Fruit fly (Drosophila melanogaster): Measurements from ENCODE around the gene ghi.

The ghi gene

dm6 chr3L:9467763-9468206 is 16.1 kb downstream of the ghi start (continued):
- TF ChIP-seq br (GFP tag; optimal IDR thresholded peaks at IDR 0.05): no peak
- TF ChIP-seq rgr (GFP tag; optimal IDR thresholded peaks at IDR 0.05): no peak
- TF ChIP-seq Myc (optimal IDR thresholded peaks at IDR 0.05): no peak
- TF ChIP-seq h (GFP tag; optimal IDR thresholded peaks at IDR 0.05): peak; percentile 28
- TF ChIP-seq CG32264 (GFP tag; optimal IDR thresholded peaks at IDR 0.05): no peak
- TF ChIP-seq dmrt93B (GFP tag; optimal IDR thresholded peaks at IDR 0.05): no peak
- peak; percentile 60 for TF ChIP-seq psq (GFP tag; optimal IDR thresholded peaks at IDR 0.05)
- TF ChIP-seq Sp1 (GFP tag; optimal IDR thresholded peaks at IDR 0.05): peak; percentile 58

dm6 chr3L:9468261-9468890 is 16.7 kb downstream of the ghi start:
- peak; percentile 18 for TF ChIP-seq OdsH (GFP tag; optimal IDR thresholded peaks at IDR 0.05)
- peak; percentile 27 for TF ChIP-seq psq (GFP tag; optimal IDR thresholded peaks at IDR 0.05)
- peak; percentile 30 for TF ChIP-seq ey (GFP tag; optimal IDR thresholded peaks at IDR 0.05)
- peak in 1 of 2 experiments; percentile 6 for TF ChIP-seq foxo (GFP tag; optimal IDR thresholded peaks at IDR 0.05)
- TF ChIP-seq Hr83 (GFP tag; optimal IDR thresholded peaks at IDR 0.05; ENCODE audit: poor library complexity, severe bottlenecking): no peak

- TF ChIP-seq CG9705 (GFP tag; optimal IDR thresholded peaks at IDR 0.05) (no peak), Myc (optimal IDR thresholded peaks at IDR 0.05) (no peak), brk (GFP tag; optimal IDR thresholded peaks at IDR 0.05) (no peak), ey (GFP tag; optimal IDR thresholded peaks at IDR 0.05) (no peak), Dfd (GFP tag; optimal IDR thresholded peaks at IDR 0.05) (no peak), Sp1 (GFP tag; optimal IDR thresholded peaks at IDR 0.05) (no peak), rgr (GFP tag; optimal IDR thresholded peaks at IDR 0.05) (no peak), woc (GFP tag; optimal IDR thresholded peaks at IDR 0.05) (no peak), GATAd (GFP tag; optimal IDR thresholded peaks at IDR 0.05) (no peak), jim (GFP tag; optimal IDR thresholded peaks at IDR 0.05) (no peak), OdsH (GFP tag; optimal IDR thresholded peaks at IDR 0.05) (no peak), h (GFP tag; optimal IDR thresholded peaks at IDR 0.05) (no peak), Hr78 (GFP tag; optimal IDR thresholded peaks at IDR 0.05) (no peak), CG32264 (GFP tag; optimal IDR thresholded peaks at IDR 0.05) (no peak), Rel (GFP tag; optimal IDR thresholded peaks at IDR 0.05) (no peak), Rel (tag; optimal IDR thresholded peaks at IDR 0.05) (no peak), Vsx2 (GFP tag; optimal IDR thresholded peaks at IDR 0.05; ENCODE audit: partially characterized antibody) (no peak)
Measured at dm6 chr3L:9469079-9469478, 17.4 kb downstream of the ghi start.

- TF ChIP-seq Sp1 (GFP tag; optimal IDR thresholded peaks at IDR 0.05) (no peak), Jra (GFP tag; optimal IDR thresholded peaks at IDR 0.05) (no peak), Dfd (GFP tag; optimal IDR thresholded peaks at IDR 0.05) (peak; percentile 92)
Measured at dm6 chr3L:9471151-9471903, 19.7 kb downstream of the ghi start.

DNA sequence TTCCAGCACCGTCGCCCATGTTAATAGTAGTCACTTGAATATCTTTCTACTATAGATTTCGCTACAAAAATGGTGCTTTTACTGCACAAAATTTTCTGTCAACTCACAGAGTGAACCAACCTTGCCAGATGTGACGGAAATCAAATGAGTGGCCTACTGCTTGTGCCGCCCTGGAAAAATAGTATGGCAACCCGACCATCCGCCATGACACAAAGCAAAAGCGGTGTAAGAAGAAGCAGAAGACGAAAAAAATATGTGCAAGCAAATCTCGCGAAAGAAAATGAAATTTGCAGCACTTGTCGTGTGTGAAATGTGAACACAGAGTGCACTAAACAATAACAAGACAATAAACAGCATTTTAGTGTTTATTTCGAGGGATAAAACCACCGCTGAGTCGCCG is 25.2 kb downstream of the ghi start, which contains the start of the genes Uch-L5 and Jarid2:
Gene Uch-L5, minus strand, starts transcription at position 137 of the 400 bp plus-strand sequence.
Gene Jarid2, plus strand, starts transcription at position 210 of the 400 bp plus-strand sequence.
- no peak for TF ChIP-seq pan (optimal IDR thresholded peaks at IDR 0.05)
- no peak for TF ChIP-seq Abd-B (GFP tag; optimal IDR thresholded peaks at IDR 0.05)
- peak; percentile 68 for TF ChIP-seq rgr (GFP tag; optimal IDR thresholded peaks at IDR 0.05)
- TF ChIP-seq GATAd (GFP tag; optimal IDR thresholded peaks at IDR 0.05): no peak
- no peak for TF ChIP-seq br (GFP tag; optimal IDR thresholded peaks at IDR 0.05)
- no peak for TF ChIP-seq Hnf4 (GFP tag; optimal IDR thresholded peaks at IDR 0.05)
- no peak for TF ChIP-seq Hr78 (GFP tag; optimal IDR thresholded peaks at IDR 0.05)
- peak; percentile 49 for TF ChIP-seq fru (GFP tag; optimal IDR thresholded peaks at IDR 0.05)
- TF ChIP-seq N (GFP tag; optimal IDR thresholded peaks at IDR 0.05): no peak
- peak; percentile 35 for TF ChIP-seq OdsH (GFP tag; optimal IDR thresholded peaks at IDR 0.05)
- no peak for TF ChIP-seq Jra (GFP tag; optimal IDR thresholded peaks at IDR 0.05)
- TF ChIP-seq dl (GFP tag; optimal IDR thresholded peaks at IDR 0.05; ENCODE audit: insufficient read depth in 1 of 2, partially characterized antibody in 2 of 2): no peak
- peak; percentile 47 for TF ChIP-seq ey (GFP tag; optimal IDR thresholded peaks at IDR 0.05)
- peak; percentile 37 for TF ChIP-seq CG9705 (GFP tag; optimal IDR thresholded peaks at IDR 0.05)
- no peak for TF ChIP-seq Rel (GFP tag; optimal IDR thresholded peaks at IDR 0.05)
- TF ChIP-seq Rel (tag; optimal IDR thresholded peaks at IDR 0.05): peak; percentile 51
- TF ChIP-seq jim (GFP tag; optimal IDR thresholded peaks at IDR 0.05): no peak
- TF ChIP-seq Vsx2 (GFP tag; optimal IDR thresholded peaks at IDR 0.05; ENCODE audit: partially characterized antibody): no peak
- peak in 1 of 2 experiments; percentile 78 for TF ChIP-seq foxo (GFP tag; optimal IDR thresholded peaks at IDR 0.05)
- TF ChIP-seq Dif (GFP tag; optimal IDR thresholded peaks at IDR 0.05; ENCODE audit: partially characterized antibody): no peak
- TF ChIP-seq usp (GFP tag; optimal IDR thresholded peaks at IDR 0.05): no peak
- TF ChIP-seq Sp1 (GFP tag; optimal IDR thresholded peaks at IDR 0.05): peak; percentile 55
- TF ChIP-seq Dfd (GFP tag; optimal IDR thresholded peaks at IDR 0.05): no peak
- peak; percentile 83 for TF ChIP-seq Hr83 (GFP tag; optimal IDR thresholded peaks at IDR 0.05; ENCODE audit: poor library complexity, severe bottlenecking)
- no peak for TF ChIP-seq sage (GFP tag; optimal IDR thresholded peaks at IDR 0.05)
- no peak for TF ChIP-seq lola (GFP tag; optimal IDR thresholded peaks at IDR 0.05)
- TF ChIP-seq HLH106 (tag; optimal IDR thresholded peaks at IDR 0.05): peak; percentile 48
- TF ChIP-seq dmrt93B (GFP tag; optimal IDR thresholded peaks at IDR 0.05): no peak
- no peak for TF ChIP-seq CrebA (GFP tag; optimal IDR thresholded peaks at IDR 0.05; ENCODE audit: borderline replicate concordance)
- no peak for TF ChIP-seq Myc (optimal IDR thresholded peaks at IDR 0.05)
- no peak for TF ChIP-seq woc (GFP tag; optimal IDR thresholded peaks at IDR 0.05)
- no peak for TF ChIP-seq Mio (GFP tag; optimal IDR thresholded peaks at IDR 0.05)

Measured in whole organism, wandering third instar larva.